Fruit fly (Drosophila melanogaster) whole organism, wandering third instar larva: ENCODE data around the gene tok.
A peak's percentile ranks its signal among the peaks of the same experiment; 100 is the strongest.

Experiments
- Abd-B ChIP-seq: fragments of >200 bp; optimal IDR thresholded peaks from 2 replicates; lab custom pipeline; 2017; ENCODE audit warnings: missing biosample characterization, missing genetic modification characterization
- CG32264 ChIP-seq: fragments of 200-800 bp; sonication (Bioruptor generic); optimal IDR thresholded peaks from 2 replicates; lab custom pipeline; 2016; ENCODE audit warnings: missing biosample characterization, missing genetic modification characterization
- CG9705 ChIP-seq: fragments of 200-800 bp; sonication (Bioruptor generic); optimal IDR thresholded peaks from 2 replicates; lab custom pipeline; 2018; ENCODE audit warnings: missing biosample characterization, mild to moderate bottlenecking, missing genetic modification characterization
- CrebA ChIP-seq: fragments of 200-800 bp; sonication (Bioruptor generic); optimal IDR thresholded peaks from 2 replicates; lab custom pipeline; 2016; ENCODE audit warnings: missing biosample characterization, mild to moderate bottlenecking, missing genetic modification characterization, borderline replicate concordance
- Dfd ChIP-seq: fragments of >200 bp; optimal IDR thresholded peaks from 2 replicates; lab custom pipeline; 2017; ENCODE audit warnings: missing biosample characterization, missing genetic modification characterization
- Dif ChIP-seq: fragments of 200-275, 200-300 bp; sonication (Bioruptor generic); optimal IDR thresholded peaks from 2 replicates; lab custom pipeline; 2018; ENCODE audit warnings: missing biosample characterization, missing genetic modification characterization; ENCODE audit not compliant: partially characterized antibody
- GATAd ChIP-seq: sonication (Bioruptor generic); optimal IDR thresholded peaks from 2 replicates; lab custom pipeline; 2016; ENCODE audit warnings: missing biosample characterization, missing genetic modification characterization
- HLH106 ChIP-seq: fragments of 200-800 bp; optimal IDR thresholded peaks from 3 replicates; lab custom pipeline; 2019; ENCODE audit warnings: missing biosample characterization, mild to moderate bottlenecking, missing genetic modification characterization, moderate library complexity
- Hnf4 ChIP-seq: fragments of 200-800 bp; sonication (Bioruptor generic); optimal IDR thresholded peaks from 2 replicates; lab custom pipeline; 2016; ENCODE audit warnings: missing biosample characterization, mild to moderate bottlenecking, missing genetic modification characterization
- Hr78 ChIP-seq: fragments of >200 bp; optimal IDR thresholded peaks from 2 replicates; lab custom pipeline; 2017; ENCODE audit warnings: missing biosample characterization, missing genetic modification characterization
- Mio ChIP-seq: sonication (Bioruptor generic); optimal IDR thresholded peaks from 2 replicates; lab custom pipeline; 2016; ENCODE audit warnings: missing biosample characterization, missing genetic modification characterization
- Myc ChIP-seq: fragments of >200 bp; optimal IDR thresholded peaks from 2 replicates; lab custom pipeline; 2017
- OdsH ChIP-seq: fragments of 200-800 bp; sonication (Bioruptor generic); optimal IDR thresholded peaks from 2 replicates; lab custom pipeline; 2016; ENCODE audit warnings: missing biosample characterization, mild to moderate bottlenecking, missing genetic modification characterization
- Rel ChIP-seq, 2 experiments: fragments of 200-800 bp; sonication (Bioruptor generic) in 1 of 2; optimal IDR thresholded peaks; 2 replicates in 1 of 2; 3 replicates in 1 of 2; lab custom pipeline; 2016 to 2019; ENCODE audit warnings: mild to moderate bottlenecking in 2 of 2, missing biosample characterization in 2 of 2, missing genetic modification characterization in 2 of 2, moderate library complexity in 1 of 2
- Sp1 ChIP-seq: fragments of 200-800 bp; sonication (Bioruptor generic); optimal IDR thresholded peaks from 3 replicates; lab custom pipeline; 2019; ENCODE audit warnings: missing biosample characterization, mild to moderate bottlenecking, missing genetic modification characterization, moderate library complexity
- Vsx2 ChIP-seq: fragments of 200-300, 225-300 bp; sonication (Bioruptor generic); optimal IDR thresholded peaks from 2 replicates; lab custom pipeline; 2018; ENCODE audit warnings: missing biosample characterization, missing genetic modification characterization; ENCODE audit not compliant: partially characterized antibody
- dl ChIP-seq, 2 experiments: fragments of 175-275, 200-275 bp in 1 of 2; fragments of 200-275 bp in 1 of 2; sonication (Bioruptor generic); optimal IDR thresholded peaks; lab custom pipeline; 2018; ENCODE audit warnings: mild to moderate bottlenecking in 2 of 2, missing biosample characterization in 2 of 2, missing genetic modification characterization in 2 of 2, moderate library complexity in 2 of 2; ENCODE audit not compliant: partially characterized antibody in 2 of 2, insufficient read depth in 1 of 2
- dmrt93B ChIP-seq: fragments of 200-800 bp; sonication (Bioruptor generic); optimal IDR thresholded peaks from 2 replicates; lab custom pipeline; 2018; ENCODE audit warnings: missing biosample characterization, mild to moderate bottlenecking, missing genetic modification characterization
- dsf ChIP-seq: sonication (Bioruptor generic); optimal IDR thresholded peaks from 2 replicates; lab custom pipeline; 2016; ENCODE audit warnings: missing biosample characterization, missing genetic modification characterization, borderline replicate concordance
- fru ChIP-seq: fragments of 200-800 bp; sonication (Bioruptor generic); optimal IDR thresholded peaks from 3 replicates; lab custom pipeline; 2016; ENCODE audit warnings: missing biosample characterization, mild to moderate bottlenecking, missing genetic modification characterization
- h ChIP-seq: fragments of 200-800 bp; sonication (Bioruptor generic); optimal IDR thresholded peaks from 3 replicates; lab custom pipeline; 2016; ENCODE audit warnings: missing biosample characterization, mild to moderate bottlenecking, missing genetic modification characterization
- jim ChIP-seq: fragments of 175-275, 200-325 bp; sonication (Bioruptor generic); optimal IDR thresholded peaks from 2 replicates; lab custom pipeline; 2016; ENCODE audit warnings: missing biosample characterization, mild to moderate bottlenecking, missing genetic modification characterization
- pan ChIP-seq: fragments of >200 bp; optimal IDR thresholded peaks from 2 replicates; lab custom pipeline; 2017
- rgr ChIP-seq: fragments of 200-800 bp; sonication (Bioruptor generic); optimal IDR thresholded peaks from 3 replicates; lab custom pipeline; 2016; ENCODE audit warnings: missing biosample characterization, mild to moderate bottlenecking, missing genetic modification characterization
- sage ChIP-seq: fragments of 200-800 bp; sonication (Bioruptor generic); optimal IDR thresholded peaks from 2 replicates; lab custom pipeline; 2016; ENCODE audit warnings: missing biosample characterization, mild to moderate bottlenecking, missing genetic modification characterization
- sv ChIP-seq: fragments of 200-800 bp; sonication (Bioruptor generic); optimal IDR thresholded peaks from 3 replicates; lab custom pipeline; 2016; ENCODE audit warnings: missing biosample characterization, missing genetic modification characterization
- tai ChIP-seq: sonication (Bioruptor generic); optimal IDR thresholded peaks from 2 replicates; lab custom pipeline; 2016; ENCODE audit warnings: missing biosample characterization, missing genetic modification characterization
- woc ChIP-seq: sonication (Bioruptor generic); optimal IDR thresholded peaks from 2 replicates; lab custom pipeline; 2016; ENCODE audit warnings: missing biosample characterization, mild to moderate bottlenecking, missing genetic modification characterization

Gene tok

dm6 chr3R:24719314-24720290 lies at the start of gene tok, which contains the start of gene CG13630:
TSS of gene tok (plus strand) at chr3R:24719697.
TSS of gene CG13630 (minus strand) at chr3R:24719364.
- TF ChIP-seq h (GFP tag; lab: Kevin White, UChicago), result no peak
- peak; percentile 53 for TF ChIP-seq Dif (GFP tag; lab: Kevin White, UChicago)
- TF ChIP-seq Vsx2 (GFP tag; lab: Kevin White, UChicago), result peak; percentile 38
- peak; percentile 39 for TF ChIP-seq Hnf4 (GFP tag; lab: Kevin White, UChicago)
- TF ChIP-seq Rel (GFP tag; optimal IDR thresholded peaks at IDR 0.05; lab: Kevin White, UChicago), result no peak
- TF ChIP-seq Rel (tag; optimal IDR thresholded peaks at IDR 0.05; lab: Kevin White, UChicago), result peak; percentile 13
- TF ChIP-seq HLH106 (tag; lab: Kevin White, UChicago), result no peak
- TF ChIP-seq CG32264 (GFP tag; lab: Kevin White, UChicago), result no peak
- TF ChIP-seq rgr (GFP tag; lab: Kevin White, UChicago), result peak; percentile 27
- TF ChIP-seq dl (GFP tag; optimal IDR thresholded peaks at IDR 0.05; lab: Kevin White, UChicago; ENCODE audit: insufficient read depth in 1 of 2, partially characterized antibody in 2 of 2), result no peak
- no peak for TF ChIP-seq Mio (GFP tag; lab: Kevin White, UChicago)
- no peak for TF ChIP-seq sv
- TF ChIP-seq Hr78 (GFP tag; lab: Kevin White, UChicago), result no peak

dm6 chr3R:24671662-24672061 lies 47.8 kb upstream of the tok start:
- TF ChIP-seq jim (GFP tag; lab: Kevin White, UChicago) (no peak), Sp1 (no peak), dsf (GFP tag; lab: Kevin White, UChicago) (no peak), GATAd (no peak), dmrt93B (GFP tag; lab: Kevin White, UChicago) (no peak), rgr (GFP tag; lab: Kevin White, UChicago) (no peak), tai (GFP tag; lab: Kevin White, UChicago) (no peak), Mio (GFP tag; lab: Kevin White, UChicago) (no peak), fru (no peak), sage (GFP tag; lab: Kevin White, UChicago) (no peak), CG9705 (GFP tag; lab: Kevin White, UChicago) (no peak), OdsH (GFP tag; lab: Kevin White, UChicago) (no peak), Hr78 (GFP tag; lab: Kevin White, UChicago) (no peak), Abd-B (no peak), dl (GFP tag; optimal IDR thresholded peaks at IDR 0.05; lab: Kevin White, UChicago; ENCODE audit: insufficient read depth in 1 of 2, partially characterized antibody in 2 of 2) (no peak), CrebA (GFP tag; lab: Kevin White, UChicago) (no peak)

DNA sequence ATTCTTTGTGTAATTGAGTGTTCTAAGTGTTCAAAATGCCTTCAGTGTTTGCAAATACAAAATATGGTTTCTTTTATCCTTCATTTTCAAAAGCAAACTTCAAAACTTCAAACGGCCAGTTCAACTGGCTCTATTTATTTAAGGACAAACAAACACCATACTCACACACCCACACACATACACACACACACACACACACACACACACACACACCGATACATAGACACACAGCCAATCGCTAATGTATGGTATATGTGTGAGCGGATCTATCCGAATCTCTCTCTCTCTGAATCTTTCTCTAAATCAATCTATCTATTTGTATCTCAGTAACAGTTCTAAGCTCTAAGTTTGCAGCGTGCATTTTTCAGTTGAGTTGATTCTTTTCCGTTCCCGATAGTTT lies 26.6 kb upstream of the tok start:
- no peak for TF ChIP-seq Hr78 (GFP tag; lab: Kevin White, UChicago)
- no peak for TF ChIP-seq Myc (lab: Kevin White, UChicago)
- TF ChIP-seq Dfd (GFP tag; lab: Kevin White, UChicago), result peak; percentile 82
- TF ChIP-seq, all 38 proteins: peak for 1

DNA sequence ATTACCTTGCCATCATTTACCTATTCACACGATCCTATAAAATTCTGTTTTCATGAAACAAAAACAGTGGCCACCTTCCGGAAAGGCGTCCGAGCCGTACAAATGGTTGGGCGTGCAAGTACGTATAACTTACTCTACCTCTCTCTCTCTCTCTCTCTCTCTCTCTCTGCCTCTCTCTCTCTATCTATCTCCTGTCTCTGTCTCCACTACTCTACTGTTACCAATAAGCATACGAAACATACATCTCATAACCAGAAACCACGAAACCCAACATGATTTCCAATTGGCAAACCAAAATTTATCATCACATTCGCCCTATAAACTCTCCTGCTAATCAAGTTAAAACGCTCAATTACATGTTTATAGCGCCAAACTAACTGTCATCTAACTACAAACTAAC lies 20.2 kb upstream of the tok start:
- TF ChIP-seq CG9705 (GFP tag; lab: Kevin White, UChicago), result no peak
- TF ChIP-seq OdsH (GFP tag; lab: Kevin White, UChicago), result no peak
- no peak for TF ChIP-seq woc (GFP tag; lab: Kevin White, UChicago)
- TF ChIP-seq tai (GFP tag; lab: Kevin White, UChicago), result no peak
- TF ChIP-seq Dfd (GFP tag; lab: Kevin White, UChicago), result no peak
- TF ChIP-seq pan (lab: Kevin White, UChicago), result no peak
- TF ChIP-seq HLH106 (tag; lab: Kevin White, UChicago), result no peak
- no peak for TF ChIP-seq rgr (GFP tag; lab: Kevin White, UChicago)
- no peak for TF ChIP-seq h (GFP tag; lab: Kevin White, UChicago)
- TF ChIP-seq Hr78 (GFP tag; lab: Kevin White, UChicago), result no peak
- no peak for TF ChIP-seq dmrt93B (GFP tag; lab: Kevin White, UChicago)
- TF ChIP-seq CG32264 (GFP tag; lab: Kevin White, UChicago), result no peak
- no peak for TF ChIP-seq Dif (GFP tag; lab: Kevin White, UChicago)
- TF ChIP-seq Sp1, result no peak
